Fruit fly (Drosophila melanogaster) whole organism, wandering third instar larva: ENCODE results near the gene rtv.

Source experiments
- CG32264 ChIP-seq: fragments of 200-800 bp; sonication (Bioruptor generic); optimal IDR thresholded peaks from 2 replicates; lab custom pipeline; 2016; ENCODE audit warnings: missing biosample characterization, missing genetic modification characterization
- CG9705 ChIP-seq: fragments of 200-800 bp; sonication (Bioruptor generic); optimal IDR thresholded peaks from 2 replicates; lab custom pipeline; 2018; ENCODE audit warnings: missing biosample characterization, mild to moderate bottlenecking, missing genetic modification characterization
- CrebA ChIP-seq: fragments of 200-800 bp; sonication (Bioruptor generic); optimal IDR thresholded peaks from 2 replicates; lab custom pipeline; 2016; ENCODE audit warnings: missing biosample characterization, mild to moderate bottlenecking, missing genetic modification characterization, borderline replicate concordance
- Dif ChIP-seq: fragments of 200-275, 200-300 bp; sonication (Bioruptor generic); optimal IDR thresholded peaks from 2 replicates; lab custom pipeline; 2018; ENCODE audit warnings: missing biosample characterization, missing genetic modification characterization; ENCODE audit not compliant: partially characterized antibody
- GATAd ChIP-seq: sonication (Bioruptor generic); optimal IDR thresholded peaks from 2 replicates; lab custom pipeline; 2016; ENCODE audit warnings: missing biosample characterization, missing genetic modification characterization
- Hnf4 ChIP-seq: fragments of 200-800 bp; sonication (Bioruptor generic); optimal IDR thresholded peaks from 2 replicates; lab custom pipeline; 2016; ENCODE audit warnings: missing biosample characterization, mild to moderate bottlenecking, missing genetic modification characterization
- Hr78 ChIP-seq: fragments of >200 bp; optimal IDR thresholded peaks from 2 replicates; lab custom pipeline; 2017; ENCODE audit warnings: missing biosample characterization, missing genetic modification characterization
- Jra ChIP-seq: sonication (Bioruptor generic); optimal IDR thresholded peaks from 2 replicates; lab custom pipeline; 2016; ENCODE audit warnings: missing biosample characterization, missing genetic modification characterization
- Mio ChIP-seq: sonication (Bioruptor generic); optimal IDR thresholded peaks from 2 replicates; lab custom pipeline; 2016; ENCODE audit warnings: missing biosample characterization, missing genetic modification characterization
- Myc ChIP-seq: fragments of >200 bp; optimal IDR thresholded peaks from 2 replicates; lab custom pipeline; 2017
- N ChIP-seq: fragments of >200 bp; optimal IDR thresholded peaks from 2 replicates; lab custom pipeline; 2018; ENCODE audit warnings: missing biosample characterization, missing external identifiers, missing genetic modification characterization
- Rel ChIP-seq, 2 experiments: fragments of 200-800 bp; sonication (Bioruptor generic) in 1 of 2; optimal IDR thresholded peaks; 2 replicates in 1 of 2; 3 replicates in 1 of 2; lab custom pipeline; 2016 to 2019; ENCODE audit warnings: mild to moderate bottlenecking in 2 of 2, missing biosample characterization in 2 of 2, missing genetic modification characterization in 2 of 2, moderate library complexity in 1 of 2
- Vsx2 ChIP-seq: fragments of 200-300, 225-300 bp; sonication (Bioruptor generic); optimal IDR thresholded peaks from 2 replicates; lab custom pipeline; 2018; ENCODE audit warnings: missing biosample characterization, missing genetic modification characterization; ENCODE audit not compliant: partially characterized antibody
- br ChIP-seq: fragments of 200-800 bp; sonication (Bioruptor generic); optimal IDR thresholded peaks from 2 replicates; lab custom pipeline; 2016; ENCODE audit warnings: missing biosample characterization, missing genetic modification characterization
- dsf ChIP-seq: sonication (Bioruptor generic); optimal IDR thresholded peaks from 2 replicates; lab custom pipeline; 2016; ENCODE audit warnings: missing biosample characterization, missing genetic modification characterization, borderline replicate concordance
- ey ChIP-seq: fragments of 200-800 bp; sonication (Bioruptor generic); optimal IDR thresholded peaks from 2 replicates; lab custom pipeline; 2016; ENCODE audit warnings: missing biosample characterization, missing genetic modification characterization
- foxo ChIP-seq, 2 experiments: fragments of 200-800 bp; sonication (Bioruptor generic); optimal IDR thresholded peaks; 2 replicates in 1 of 2; 3 replicates in 1 of 2; lab custom pipeline; 2016 to 2017; ENCODE audit warnings: missing biosample characterization in 2 of 2, missing genetic modification characterization in 2 of 2
- fru ChIP-seq: fragments of 200-800 bp; sonication (Bioruptor generic); optimal IDR thresholded peaks from 3 replicates; lab custom pipeline; 2016; ENCODE audit warnings: missing biosample characterization, mild to moderate bottlenecking, missing genetic modification characterization
- h ChIP-seq: fragments of 200-800 bp; sonication (Bioruptor generic); optimal IDR thresholded peaks from 3 replicates; lab custom pipeline; 2016; ENCODE audit warnings: missing biosample characterization, mild to moderate bottlenecking, missing genetic modification characterization
- jim ChIP-seq: fragments of 175-275, 200-325 bp; sonication (Bioruptor generic); optimal IDR thresholded peaks from 2 replicates; lab custom pipeline; 2016; ENCODE audit warnings: missing biosample characterization, mild to moderate bottlenecking, missing genetic modification characterization
- lola ChIP-seq: fragments of >200 bp; optimal IDR thresholded peaks from 2 replicates; lab custom pipeline; 2017; ENCODE audit warnings: missing biosample characterization, missing genetic modification characterization
- pan ChIP-seq: fragments of >200 bp; optimal IDR thresholded peaks from 2 replicates; lab custom pipeline; 2017
- psq ChIP-seq: fragments of 200-800 bp; sonication (Bioruptor generic); optimal IDR thresholded peaks from 3 replicates; lab custom pipeline; 2017; ENCODE audit warnings: missing biosample characterization, mild to moderate bottlenecking, missing genetic modification characterization, moderate library complexity
- rgr ChIP-seq: fragments of 200-800 bp; sonication (Bioruptor generic); optimal IDR thresholded peaks from 3 replicates; lab custom pipeline; 2016; ENCODE audit warnings: missing biosample characterization, mild to moderate bottlenecking, missing genetic modification characterization
- sage ChIP-seq: fragments of 200-800 bp; sonication (Bioruptor generic); optimal IDR thresholded peaks from 2 replicates; lab custom pipeline; 2016; ENCODE audit warnings: missing biosample characterization, mild to moderate bottlenecking, missing genetic modification characterization
- sv ChIP-seq: fragments of 200-800 bp; sonication (Bioruptor generic); optimal IDR thresholded peaks from 3 replicates; lab custom pipeline; 2016; ENCODE audit warnings: missing biosample characterization, missing genetic modification characterization
- tai ChIP-seq: sonication (Bioruptor generic); optimal IDR thresholded peaks from 2 replicates; lab custom pipeline; 2016; ENCODE audit warnings: missing biosample characterization, missing genetic modification characterization
- usp ChIP-seq: fragments of >200 bp; optimal IDR thresholded peaks from 2 replicates; lab custom pipeline; 2017; ENCODE audit warnings: missing biosample characterization, missing genetic modification characterization
- woc ChIP-seq: sonication (Bioruptor generic); optimal IDR thresholded peaks from 2 replicates; lab custom pipeline; 2016; ENCODE audit warnings: missing biosample characterization, mild to moderate bottlenecking, missing genetic modification characterization

Gene rtv

DNA sequence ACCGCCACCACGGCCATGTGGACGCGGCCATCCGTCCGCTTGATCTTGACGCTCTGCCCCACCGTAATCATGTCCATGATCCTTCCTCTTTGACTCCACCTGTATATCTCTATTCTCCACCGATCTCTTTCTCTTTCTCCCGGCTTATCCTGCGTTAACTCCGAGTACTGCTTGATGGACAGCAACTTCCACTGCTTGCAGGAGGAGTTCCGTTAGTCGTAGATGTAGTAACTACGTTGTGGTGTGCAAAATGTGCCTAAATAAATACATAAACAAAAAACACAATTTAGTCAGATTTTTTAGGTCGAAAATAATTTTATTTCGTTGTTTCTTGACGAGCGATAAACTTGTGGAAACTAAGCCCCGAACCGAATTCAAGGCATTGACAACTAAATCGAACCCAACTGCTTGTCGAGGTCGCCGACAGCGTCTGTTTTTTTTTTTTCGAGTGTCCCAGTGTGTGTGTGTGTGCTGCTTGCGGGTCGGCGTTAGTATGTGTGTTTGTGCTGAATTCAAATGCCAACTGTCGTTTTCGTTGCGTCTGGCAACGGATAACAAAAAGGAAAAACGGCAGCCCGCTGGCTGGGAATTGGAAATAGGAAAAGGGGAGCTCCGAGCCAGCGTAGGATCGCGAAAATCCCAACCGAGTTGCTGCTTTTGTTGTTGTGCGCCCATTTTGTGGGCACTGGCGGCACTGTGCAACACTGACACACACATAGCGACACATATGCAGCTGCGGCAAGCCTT lies 17.8 kb downstream of the rtv start:
- no peak for TF ChIP-seq br (GFP tag; lab: Kevin White, UChicago)
- TF ChIP-seq woc (GFP tag; lab: Kevin White, UChicago): no peak
- TF ChIP-seq GATAd (GFP tag; lab: Kevin White, UChicago): no peak
- TF ChIP-seq Vsx2: no peak
- no peak for TF ChIP-seq Myc (lab: Kevin White, UChicago)
- TF ChIP-seq Jra (GFP tag; lab: Kevin White, UChicago): no peak
- no peak for TF ChIP-seq Rel (GFP tag; optimal IDR thresholded peaks at IDR 0.05; lab: Kevin White, UChicago)
- TF ChIP-seq Rel (tag; optimal IDR thresholded peaks at IDR 0.05; lab: Kevin White, UChicago): no peak
- TF ChIP-seq fru (GFP tag; lab: Kevin White, UChicago): no peak
- no peak for TF ChIP-seq rgr
- TF ChIP-seq pan (lab: Kevin White, UChicago): no peak
- TF ChIP-seq usp (GFP tag; lab: Kevin White, UChicago): no peak
- TF ChIP-seq CG32264 (GFP tag; lab: Kevin White, UChicago): no peak
- TF ChIP-seq sv (GFP tag; lab: Kevin White, UChicago): no peak
- no peak for TF ChIP-seq N (GFP tag; lab: Kevin White, UChicago)
- no peak for TF ChIP-seq tai (GFP tag; lab: Kevin White, UChicago)
- TF ChIP-seq sage (GFP tag; lab: Kevin White, UChicago): no peak
- TF ChIP-seq, all 38 proteins: peak for 0

- TF ChIP-seq h: no peak
- no peak for TF ChIP-seq pan (lab: Kevin White, UChicago)
- no peak for TF ChIP-seq woc (GFP tag; lab: Kevin White, UChicago)
- TF ChIP-seq, all 38 proteins: peak for 0
These were observed 21.5 kb downstream of the rtv start, which contains the start of gene CG44385 for dm6 chrX:11132312-11132711. Gene CG44385, minus strand, starts transcription at chrX:11132412.

DNA sequence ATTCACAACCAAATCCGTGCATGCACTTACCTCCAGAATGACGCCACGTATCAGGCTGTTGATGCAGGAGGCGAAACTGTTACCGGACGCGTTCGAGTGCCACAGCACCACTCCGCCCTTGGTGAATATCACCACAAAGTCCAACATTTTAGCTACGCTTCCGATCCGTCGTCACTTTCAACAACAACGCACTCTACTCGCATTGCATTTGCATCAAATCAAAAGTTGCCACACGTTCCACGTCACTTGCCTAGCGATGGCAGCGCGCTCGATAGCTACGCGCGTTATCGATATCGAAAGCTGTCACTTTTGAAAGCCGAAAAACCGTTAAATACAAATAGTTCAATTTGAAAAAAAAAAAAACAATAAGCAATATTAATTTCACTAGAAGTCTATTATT lies 25.0 kb downstream of the rtv start, which contains the start of gene SrpRalpha:
Gene SrpRalpha (minus strand): TSS at position 260 of the 400 bp plus-strand sequence.
- TF ChIP-seq pan (lab: Kevin White, UChicago) (no peak), foxo (GFP tag; optimal IDR thresholded peaks at IDR 0.05; lab: Kevin White, UChicago) (no peak), h (peak; percentile 0), CG9705 (GFP tag; lab: Kevin White, UChicago) (no peak), psq (GFP tag; lab: Kevin White, UChicago) (no peak), GATAd (GFP tag; lab: Kevin White, UChicago) (no peak), lola (GFP tag; lab: Kevin White, UChicago) (no peak), ey (GFP tag; lab: Kevin White, UChicago) (no peak), rgr (peak; percentile 37)

DNA sequence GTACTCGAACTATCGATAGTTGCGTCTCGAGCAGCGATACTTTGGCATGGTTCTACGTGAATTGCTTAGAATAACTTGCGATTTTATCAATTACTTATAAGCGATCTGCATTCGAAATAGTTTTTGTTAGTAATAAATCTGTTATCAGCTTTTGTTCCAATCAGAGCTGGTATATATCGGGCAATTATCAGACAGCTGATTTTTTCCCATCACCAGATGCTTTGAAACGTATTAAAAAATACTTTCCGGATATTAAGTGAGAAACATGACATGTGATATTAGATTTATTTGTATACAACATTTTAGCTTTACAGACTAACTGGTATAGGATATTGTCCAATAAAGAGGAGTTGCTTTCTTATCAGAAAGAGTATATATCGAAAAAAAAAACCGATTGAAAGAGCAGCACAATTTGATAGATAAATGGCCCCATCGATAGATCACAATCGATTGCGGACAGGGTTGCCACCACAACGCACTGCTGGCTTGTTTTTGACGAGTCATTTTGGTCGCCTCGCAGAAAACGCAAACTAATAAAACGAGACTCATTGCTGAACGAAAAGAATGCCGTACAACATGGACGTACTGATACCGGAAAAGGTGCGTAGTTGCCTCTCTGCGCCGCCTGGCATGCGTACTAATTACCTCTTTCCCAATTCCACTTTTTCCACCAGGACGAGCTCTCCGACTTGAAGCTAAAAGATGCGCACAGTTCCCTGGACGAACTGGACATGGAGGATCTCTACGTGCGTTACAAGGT lies 28.9 kb downstream of the rtv start, which contains the start of gene Rpt3:
Gene Rpt3 (plus strand): TSS at position 353 of the 760 bp plus-strand sequence.
- TF ChIP-seq jim (no peak), foxo (GFP tag; optimal IDR thresholded peaks at IDR 0.05; lab: Kevin White, UChicago) (peak in 1 of 2 experiments; percentile 24), CrebA (no peak), sv (GFP tag; lab: Kevin White, UChicago) (no peak), ey (GFP tag; lab: Kevin White, UChicago) (no peak)

DNA sequence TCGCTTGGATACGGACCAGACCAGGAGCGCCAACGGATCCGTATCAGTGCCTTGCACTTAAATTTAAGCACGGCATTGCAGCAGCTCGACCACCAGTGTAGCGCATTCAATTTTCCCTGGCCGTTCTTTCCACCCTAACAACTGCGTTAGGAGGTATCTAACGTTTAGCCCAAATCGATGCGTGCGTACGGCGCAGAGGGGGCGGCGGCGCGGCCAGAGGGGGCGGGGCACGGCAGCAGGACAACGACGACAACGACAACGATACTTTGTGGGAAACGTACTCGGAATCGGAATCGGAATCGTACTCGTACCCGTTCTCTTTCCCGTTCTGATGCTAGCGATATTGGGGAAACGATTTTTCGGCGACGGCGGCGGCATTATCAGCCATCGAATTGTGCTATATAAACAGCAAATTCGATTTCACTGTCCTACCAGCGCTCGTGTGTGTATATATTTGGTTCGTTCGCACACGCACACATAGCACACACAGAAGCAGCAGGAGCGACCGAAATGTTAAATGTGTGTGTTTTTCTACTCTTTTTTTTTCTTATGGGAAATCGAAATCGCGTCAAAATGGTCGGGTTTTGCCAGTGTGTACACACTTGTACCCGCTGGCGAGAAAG lies 29.6 kb downstream of the rtv start, which contains the start of gene CG11122:
Gene CG11122 (minus strand): TSS at position 601 of the 623 bp plus-strand sequence.
- TF ChIP-seq tai (GFP tag; lab: Kevin White, UChicago) (no peak), Rel (GFP tag; optimal IDR thresholded peaks at IDR 0.05; lab: Kevin White, UChicago) (no peak), Rel (tag; optimal IDR thresholded peaks at IDR 0.05; lab: Kevin White, UChicago) (peak; percentile 6), jim (peak; percentile 24)

dm6 chrX:11123561-11123960 lies 30.2 kb downstream of the rtv start:
- TF ChIP-seq sv (GFP tag; lab: Kevin White, UChicago): no peak
- no peak for TF ChIP-seq dsf (GFP tag; lab: Kevin White, UChicago)
- TF ChIP-seq Hr78 (GFP tag; lab: Kevin White, UChicago): no peak
- TF ChIP-seq Myc (lab: Kevin White, UChicago): no peak
- TF ChIP-seq Mio: no peak
- no peak for TF ChIP-seq fru (GFP tag; lab: Kevin White, UChicago)
- no peak for TF ChIP-seq Dif (GFP tag; lab: Kevin White, UChicago)
- TF ChIP-seq Jra (GFP tag; lab: Kevin White, UChicago): no peak
- no peak for TF ChIP-seq jim
- TF ChIP-seq CG32264 (GFP tag; lab: Kevin White, UChicago): no peak
- no peak for TF ChIP-seq tai (GFP tag; lab: Kevin White, UChicago)
- no peak for TF ChIP-seq foxo (GFP tag; optimal IDR thresholded peaks at IDR 0.05; lab: Kevin White, UChicago)
- no peak for TF ChIP-seq Hnf4 (GFP tag; lab: Kevin White, UChicago)
- TF ChIP-seq CG9705 (GFP tag; lab: Kevin White, UChicago): no peak
